Worm (Caenorhabditis elegans) whole organism, mixed stage, embryonic: Measurements from ENCODE around the gene apc-17.

ENCODE experiments used
- M03D4.4 ChIP-seq: sonication (generic microtip); optimal IDR thresholded peaks from 2 replicates; lab custom pipeline; 2017; ENCODE audit warnings: mild to moderate bottlenecking, missing genetic modification characterization, missing compliant biosample characterization
- bed-3 ChIP-seq: fragments of 200-800 bp; sonication (Bioruptor generic); optimal IDR thresholded peaks from 3 replicates; lab custom pipeline; 2018; ENCODE audit warnings: mild to moderate bottlenecking, missing genetic modification characterization, moderate library complexity, missing compliant biosample characterization
- blmp-1 ChIP-seq: fragments of 150-350 bp; optimal IDR thresholded peaks from 2 replicates; lab custom pipeline; 2014; ENCODE audit warnings: missing biosample characterization, missing genetic modification characterization
- ceh-39 ChIP-seq: fragments of 150-350 bp; optimal IDR thresholded peaks from 2 replicates; lab custom pipeline; 2014; ENCODE audit warnings: missing biosample characterization, missing genetic modification characterization
- ceh-43 ChIP-seq: fragments of 200-800 bp; sonication (Bioruptor generic); optimal IDR thresholded peaks from 2 replicates; lab custom pipeline; 2018; ENCODE audit warnings: mild to moderate bottlenecking, missing genetic modification characterization, moderate library complexity, missing compliant biosample characterization
- ceh-83 ChIP-seq: fragments of 200-800 bp; sonication (Bioruptor generic); optimal IDR thresholded peaks from 2 replicates; lab custom pipeline; 2018; ENCODE audit warnings: mild to moderate bottlenecking, missing genetic modification characterization, missing compliant biosample characterization
- ces-1 ChIP-seq: fragments of 150-350 bp; optimal IDR thresholded peaks from 2 replicates; lab custom pipeline; 2014; ENCODE audit warnings: missing biosample characterization, missing genetic modification reagents, missing genetic modification characterization
- cnd-1 ChIP-seq: fragments of 200-800 bp; sonication (Bioruptor generic); optimal IDR thresholded peaks from 2 replicates; lab custom pipeline; 2018; ENCODE audit warnings: mild to moderate bottlenecking, missing genetic modification characterization, missing compliant biosample characterization
- drap-1 ChIP-seq: fragments of 200-800 bp; sonication (Bioruptor generic); optimal IDR thresholded peaks from 3 replicates; lab custom pipeline; 2018; ENCODE audit warnings: mild to moderate bottlenecking, missing genetic modification characterization, missing compliant biosample characterization
- elt-1 ChIP-seq: sonication (generic microtip); optimal IDR thresholded peaks from 2 replicates; lab custom pipeline; 2017; ENCODE audit warnings: missing genetic modification characterization, mild to moderate bottlenecking, missing compliant biosample characterization, antibody characterized with exemption, moderate library complexity, borderline replicate concordance; ENCODE audit not compliant: insufficient read depth
- elt-3 ChIP-seq: fragments of 150-350 bp; optimal IDR thresholded peaks from 2 replicates; lab custom pipeline; 2014; ENCODE audit warnings: missing biosample characterization, missing genetic modification characterization
- flh-1 ChIP-seq: fragments of 200-800 bp; sonication (Bioruptor generic); optimal IDR thresholded peaks from 2 replicates; lab custom pipeline; 2018; ENCODE audit warnings: mild to moderate bottlenecking, missing genetic modification characterization, moderate library complexity, missing compliant biosample characterization
- ham-2 ChIP-seq: fragments of 200-800 bp; sonication (Bioruptor generic); optimal IDR thresholded peaks from 2 replicates; lab custom pipeline; 2018; ENCODE audit warnings: mild to moderate bottlenecking, missing genetic modification characterization, missing compliant biosample characterization
- hlh-1 ChIP-seq: fragments of 150-350 bp; optimal IDR thresholded peaks from 2 replicates; lab custom pipeline; 2014; ENCODE audit warnings: missing biosample characterization, missing genetic modification reagents, missing genetic modification characterization
- lin-13 ChIP-seq: fragments of 150-350 bp; optimal IDR thresholded peaks from 2 replicates; lab custom pipeline; 2014; ENCODE audit warnings: missing biosample characterization, missing genetic modification characterization
- lin-32 ChIP-seq: fragments of 200-800 bp; sonication (Bioruptor generic); optimal IDR thresholded peaks from 2 replicates; lab custom pipeline; 2018; ENCODE audit warnings: mild to moderate bottlenecking, missing genetic modification characterization, missing compliant biosample characterization
- lsy-2 ChIP-seq: fragments of 150-350 bp; optimal IDR thresholded peaks from 2 replicates; lab custom pipeline; 2014; ENCODE audit warnings: missing biosample characterization, missing genetic modification characterization
- mab-5 ChIP-seq: fragments of 150-350 bp; optimal IDR thresholded peaks from 2 replicates; lab custom pipeline; 2014; ENCODE audit warnings: missing biosample characterization, missing genetic modification characterization
- mep-1 ChIP-seq: fragments of 150-350 bp; optimal IDR thresholded peaks from 2 replicates; lab custom pipeline; 2017; ENCODE audit warnings: missing biosample characterization, missing genetic modification reagents, missing genetic modification characterization, inconsistent platforms
- mls-2 ChIP-seq: sonication (generic microtip); optimal IDR thresholded peaks from 2 replicates; lab custom pipeline; 2016; ENCODE audit warnings: mild to moderate bottlenecking, missing genetic modification characterization, moderate library complexity, missing compliant biosample characterization
- nhr-2 ChIP-seq: fragments of 150-350 bp; optimal IDR thresholded peaks from 2 replicates; lab custom pipeline; 2014; ENCODE audit warnings: missing biosample characterization, missing genetic modification characterization
- nhr-237 ChIP-seq: fragments of 150-350 bp; optimal IDR thresholded peaks from 2 replicates; lab custom pipeline; 2014; ENCODE audit warnings: missing biosample characterization, missing genetic modification characterization
- nhr-28 ChIP-seq: fragments of 150-350 bp; optimal IDR thresholded peaks from 2 replicates; lab custom pipeline; 2014; ENCODE audit warnings: missing biosample characterization, missing genetic modification characterization
- nhr-76 ChIP-seq: sonication (generic microtip); optimal IDR thresholded peaks from 2 replicates; lab custom pipeline; 2017; ENCODE audit warnings: missing biosample characterization, missing genetic modification characterization
- pha-4 ChIP-seq: fragments of 150-350 bp; optimal IDR thresholded peaks from 2 replicates; lab custom pipeline; 2018; ENCODE audit warnings: missing biosample characterization, missing genetic modification reagents, missing genetic modification characterization
- sem-2 ChIP-seq: fragments of 200-800 bp; sonication (Bioruptor generic); optimal IDR thresholded peaks from 2 replicates; lab custom pipeline; 2018; ENCODE audit warnings: mild to moderate bottlenecking, missing genetic modification characterization, missing compliant biosample characterization
- snpc-4 ChIP-seq: fragments of 150-350 bp; optimal IDR thresholded peaks from 2 replicates; lab custom pipeline; 2014; ENCODE audit warnings: missing biosample characterization, missing genetic modification characterization
- sptf-1 ChIP-seq: sonication (generic microtip); optimal IDR thresholded peaks from 2 replicates; lab custom pipeline; 2017; ENCODE audit warnings: mild to moderate bottlenecking, missing genetic modification characterization, moderate library complexity, missing compliant biosample characterization
- tbx-8 ChIP-seq: fragments of 200-800 bp; sonication (Bioruptor generic); optimal IDR thresholded peaks from 2 replicates; lab custom pipeline; 2018; ENCODE audit warnings: mild to moderate bottlenecking, missing genetic modification characterization, moderate library complexity, missing compliant biosample characterization
- unc-120 ChIP-seq: sonication (generic microtip); optimal IDR thresholded peaks from 2 replicates; lab custom pipeline; 2017; ENCODE audit warnings: missing genetic modification characterization, missing compliant biosample characterization; ENCODE audit not compliant: poor library complexity, severe bottlenecking
- unc-39 ChIP-seq: fragments of 150-350 bp; optimal IDR thresholded peaks from 2 replicates; lab custom pipeline; 2014; ENCODE audit warnings: missing biosample characterization, missing genetic modification characterization
- unc-62 ChIP-seq: fragments of 150-350 bp; optimal IDR thresholded peaks from 2 replicates; lab custom pipeline; 2014; ENCODE audit warnings: missing biosample characterization, missing genetic modification reagents, missing genetic modification characterization
- zip-8 ChIP-seq: fragments of 150-350 bp; optimal IDR thresholded peaks from 2 replicates; lab custom pipeline; 2014; ENCODE audit warnings: missing biosample characterization, missing genetic modification characterization
- ztf-11 ChIP-seq: fragments of 150-350 bp; optimal IDR thresholded peaks from 2 replicates; lab custom pipeline; 2014; ENCODE audit warnings: missing biosample characterization, missing genetic modification characterization

apc-17 gene

DNA sequence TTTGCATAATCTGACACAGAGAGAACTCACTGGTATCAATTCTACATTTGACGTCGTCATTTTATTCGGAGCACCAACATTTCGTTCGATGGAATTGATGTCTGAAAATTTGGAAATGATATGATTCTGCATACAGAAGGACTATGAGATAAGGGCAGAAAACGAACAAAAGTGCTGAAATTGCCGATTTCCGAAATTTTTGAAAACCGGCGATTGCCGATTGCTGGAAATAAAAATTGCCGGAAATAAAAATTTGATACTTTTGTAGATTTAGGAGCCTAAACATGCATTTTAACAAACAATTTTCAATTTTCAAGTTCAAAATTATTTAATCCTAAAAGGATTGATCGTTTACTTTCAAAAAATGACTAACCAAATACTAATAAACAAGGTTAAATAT lies 18.6 kb upstream of the apc-17 start, which contains the start of gene unc-53:
Gene unc-53, minus strand, starts transcription at position 101 of the 400 bp plus-strand sequence.
- TF ChIP-seq pha-4 (tag; lab: Kevin White, UChicago), result no peak

DNA sequence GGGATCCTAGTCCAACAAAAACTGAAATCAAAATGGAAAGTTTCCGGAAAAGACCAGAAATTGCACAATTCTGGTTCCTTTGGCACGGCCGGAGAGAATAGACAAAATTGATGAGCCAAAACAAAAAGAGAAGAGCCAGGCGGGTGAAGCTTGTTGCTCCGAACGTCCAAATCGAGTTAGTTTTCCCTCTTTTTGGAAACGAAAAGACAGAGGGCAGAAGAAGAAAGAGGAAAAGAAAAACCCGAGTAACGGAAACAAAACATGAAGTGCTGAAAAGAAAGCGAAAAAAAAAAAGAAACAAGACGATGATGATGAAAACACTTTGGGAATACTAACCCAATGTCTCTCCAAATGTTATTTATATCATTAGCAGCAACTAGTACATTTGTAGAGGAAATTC lies 16.4 kb upstream of the apc-17 start:
- TF ChIP-seq mep-1 (tag; lab: Kevin White, UChicago) (no peak), ces-1 (GFP tag; lab: Kevin White, UChicago) (peak; percentile 87)

DNA sequence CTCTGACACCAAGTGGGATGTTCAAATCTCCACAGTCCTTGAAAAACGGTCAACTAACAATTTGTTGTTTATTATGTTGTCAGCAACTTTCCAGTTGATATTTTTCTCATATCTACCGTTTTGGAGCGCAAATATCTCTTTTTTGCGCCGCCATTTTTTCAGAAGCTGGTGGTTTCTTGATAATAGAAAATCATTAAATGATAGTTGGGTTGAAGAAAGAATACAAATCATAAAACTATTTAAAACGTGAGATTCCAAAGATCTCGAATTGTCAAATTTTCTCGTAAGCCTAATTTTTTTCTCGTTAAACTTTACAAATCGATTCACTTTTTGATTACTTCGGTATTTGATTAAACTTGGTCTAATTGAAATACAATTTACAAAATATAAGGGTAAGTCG lies 15.5 kb upstream of the apc-17 start, which contains the start of gene rpl-42:
Gene rpl-42, plus strand, starts transcription at position 301 of the 400 bp plus-strand sequence.
- TF ChIP-seq M03D4.4 (tag; lab: Kevin White, UChicago) (no peak), ceh-43 (no peak), ceh-39 (no peak), drap-1 (GFP tag; lab: Kevin White, UChicago) (no peak), flh-1 (GFP tag; lab: Kevin White, UChicago) (no peak), lsy-2 (tag; lab: Kevin White, UChicago) (no peak), mls-2 (tag; lab: Kevin White, UChicago) (no peak), lin-32 (no peak), unc-120 (no peak), cnd-1 (tag; lab: Kevin White, UChicago) (no peak)

DNA sequence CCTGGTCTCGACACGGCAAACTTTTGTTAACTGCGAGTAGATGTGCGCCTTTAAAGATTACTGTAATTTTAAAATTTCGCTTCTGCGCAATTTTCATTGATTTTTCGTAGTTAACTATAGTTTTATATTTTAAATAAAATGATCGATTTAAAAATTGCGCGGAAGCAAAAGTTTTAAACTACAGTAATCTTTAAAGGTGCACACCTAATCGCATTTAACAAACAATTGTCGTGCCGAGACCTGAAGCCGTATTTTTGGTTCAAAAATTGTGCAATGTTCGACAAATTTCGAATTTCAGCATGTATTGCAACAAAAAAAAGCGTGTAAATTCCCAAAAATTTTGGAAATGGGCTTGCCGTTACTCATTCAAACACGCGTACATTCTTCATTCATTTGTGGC lies 13.5 kb upstream of the apc-17 start:
- TF ChIP-seq flh-1 (GFP tag; lab: Kevin White, UChicago), result no peak
- no peak for TF ChIP-seq lin-32
- no peak for TF ChIP-seq sem-2 (GFP tag; lab: Kevin White, UChicago)
- no peak for TF ChIP-seq nhr-76 (tag; lab: Kevin White, UChicago)
- no peak for TF ChIP-seq zip-8 (tag; lab: Kevin White, UChicago)
- no peak for TF ChIP-seq ceh-43
- TF ChIP-seq nhr-28, result no peak
- TF ChIP-seq mab-5 (tag; lab: Kevin White, UChicago), result no peak
- no peak for TF ChIP-seq blmp-1
- no peak for TF ChIP-seq ham-2 (GFP tag; lab: Kevin White, UChicago)
- TF ChIP-seq nhr-237 (tag; lab: Kevin White, UChicago), result no peak
- TF ChIP-seq, all 35 proteins: peak for 0

DNA sequence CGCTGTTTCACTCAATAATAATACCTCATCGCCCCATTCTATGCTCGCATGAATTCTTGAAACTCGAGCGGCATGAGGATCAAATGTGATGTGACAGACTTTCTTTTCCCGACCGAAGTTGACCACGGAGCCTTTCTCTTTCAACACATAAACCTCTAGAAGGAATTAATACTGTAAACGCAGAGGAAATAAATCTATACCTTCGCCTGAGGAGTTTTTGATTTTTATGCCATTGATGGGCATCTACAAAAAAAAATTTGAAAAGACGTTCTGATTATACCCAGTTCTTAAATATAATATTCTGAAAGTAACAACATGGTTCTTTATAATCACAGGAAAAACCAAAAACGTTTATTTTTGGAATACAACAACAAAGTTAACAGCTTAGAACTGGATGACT lies 11.7 kb upstream of the apc-17 start, which contains the start of gene nbs-1:
Gene nbs-1, minus strand, starts transcription at position 246 of the 400 bp plus-strand sequence.
- TF ChIP-seq flh-1 (GFP tag; lab: Kevin White, UChicago) (no peak), M03D4.4 (tag; lab: Kevin White, UChicago) (no peak), mls-2 (tag; lab: Kevin White, UChicago) (no peak), unc-39 (tag; lab: Kevin White, UChicago) (no peak)

DNA sequence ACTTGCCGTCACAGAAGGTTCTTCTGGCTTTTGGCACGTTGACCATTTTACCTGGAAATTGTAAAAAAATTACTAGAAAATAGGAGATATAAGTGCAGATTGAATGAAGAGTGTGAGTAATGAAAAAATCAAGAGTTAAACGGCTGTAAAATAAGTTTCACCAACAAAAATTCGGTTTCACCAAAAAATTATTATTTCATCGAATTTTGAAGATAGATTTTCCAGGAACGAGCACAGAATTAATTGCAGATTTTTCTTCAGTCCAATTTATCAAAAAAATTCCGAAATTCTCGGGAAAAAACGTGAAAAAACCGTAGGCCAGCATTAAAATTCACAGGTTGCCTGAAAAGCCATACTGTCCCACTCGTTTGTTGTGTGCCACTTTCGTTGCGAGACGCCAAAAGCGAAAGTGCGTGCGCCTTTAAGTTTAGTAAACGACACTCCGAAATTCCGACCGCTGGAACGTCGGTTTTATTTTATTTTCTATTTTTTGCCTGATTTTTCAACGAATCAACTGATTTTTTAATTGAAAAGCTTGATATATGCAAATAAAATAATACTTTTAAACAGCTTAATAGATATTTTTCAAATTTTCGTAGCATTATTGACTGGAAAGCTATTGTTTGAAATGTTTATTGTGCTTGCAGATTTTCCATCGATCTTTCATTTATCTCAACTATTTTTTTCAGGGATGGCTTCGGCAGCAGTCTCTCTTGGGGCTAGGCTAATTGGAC lies 10.6 kb upstream of the apc-17 start, which contains the start of the genes rpl-36.A and nuo-1:
Gene rpl-36.A, minus strand, starts transcription at position 51 of the 734 bp plus-strand sequence.
Gene nuo-1, plus strand, starts transcription at position 684 of the 734 bp plus-strand sequence.
- TF ChIP-seq lsy-2 (tag; lab: Kevin White, UChicago) (peak; percentile 98), mls-2 (tag; lab: Kevin White, UChicago) (no peak), snpc-4 (tag; lab: Kevin White, UChicago) (no peak), nhr-237 (tag; lab: Kevin White, UChicago) (peak; percentile 94), ham-2 (GFP tag; lab: Kevin White, UChicago) (peak; percentile 1), ces-1 (GFP tag; lab: Kevin White, UChicago) (peak; percentile 53), sptf-1 (tag; lab: Kevin White, UChicago) (peak; percentile 50), zip-8 (tag; lab: Kevin White, UChicago) (no peak), unc-120 (peak; percentile 80), unc-62 (GFP tag; lab: Kevin White, UChicago) (peak; percentile 34), nhr-76 (tag; lab: Kevin White, UChicago) (no peak), ztf-11 (tag; lab: Kevin White, UChicago) (no peak), pha-4 (tag; lab: Kevin White, UChicago) (peak; percentile 73), nhr-2 (no peak), ceh-43 (no peak), ceh-83 (GFP tag; lab: Kevin White, UChicago) (no peak), nhr-28 (no peak), lin-13 (tag; lab: Kevin White, UChicago) (peak; percentile 76), lin-32 (no peak), M03D4.4 (tag; lab: Kevin White, UChicago) (no peak), sem-2 (GFP tag; lab: Kevin White, UChicago) (no peak), blmp-1 (peak; percentile 89), drap-1 (GFP tag; lab: Kevin White, UChicago) (peak; percentile 4), hlh-1 (tag; lab: Kevin White, UChicago) (peak; percentile 55), bed-3 (GFP tag; lab: Kevin White, UChicago) (no peak), ceh-39 (peak; percentile 44), elt-1 (tag; lab: Kevin White, UChicago) (no peak), elt-3 (no peak), tbx-8 (GFP tag; lab: Kevin White, UChicago) (no peak), flh-1 (GFP tag; lab: Kevin White, UChicago) (no peak), mep-1 (tag; lab: Kevin White, UChicago) (peak; percentile 93), mab-5 (tag; lab: Kevin White, UChicago) (no peak)
